Worm (Caenorhabditis elegans) whole organism, L2 larva: Measurements from ENCODE around the gene F32G8.2.

Source experiments
- C34F6.9 ChIP-seq: fragments of 150-350 bp; optimal IDR thresholded peaks from 2 replicates; lab custom pipeline; 2014; ENCODE audit warnings: missing biosample characterization, missing genetic modification characterization
- F13H6.1 ChIP-seq: sonication (generic microtip); optimal IDR thresholded peaks from 2 replicates; lab custom pipeline; 2016; ENCODE audit warnings: missing genetic modification characterization, missing compliant biosample characterization
- R02D3.7 ChIP-seq: fragments of 150-350 bp; optimal IDR thresholded peaks from 2 replicates; lab custom pipeline; 2014; ENCODE audit warnings: missing biosample characterization, missing genetic modification characterization
- Y55F3AM.14 ChIP-seq: fragments of 200-800 bp; sonication (Bioruptor generic); optimal IDR thresholded peaks from 2 replicates; lab custom pipeline; 2018; ENCODE audit warnings: mild to moderate bottlenecking, missing genetic modification characterization, missing compliant biosample characterization
- ZK546.5 ChIP-seq: sonication (generic microtip); optimal IDR thresholded peaks from 2 replicates; lab custom pipeline; 2017; ENCODE audit warnings: missing biosample characterization, missing genetic modification characterization
- alr-1 ChIP-seq: fragments of 150-350 bp; optimal IDR thresholded peaks from 2 replicates; lab custom pipeline; 2014; ENCODE audit warnings: missing biosample characterization, missing genetic modification characterization
- aly-2 ChIP-seq: fragments of 150-350 bp; optimal IDR thresholded peaks from 2 replicates; lab custom pipeline; 2014; ENCODE audit warnings: missing biosample characterization, missing genetic modification characterization
- ama-1 ChIP-seq: fragments of 150-350 bp; optimal IDR thresholded peaks from 2 replicates; lab custom pipeline; 2018; ENCODE audit warnings: inconsistent platforms
- blmp-1 ChIP-seq: sonication (generic microtip); optimal IDR thresholded peaks from 2 replicates; lab custom pipeline; 2017; ENCODE audit warnings: missing genetic modification characterization, mild to moderate bottlenecking, missing compliant biosample characterization, antibody characterized with exemption, moderate library complexity; ENCODE audit not compliant: insufficient read depth
- ceh-16 ChIP-seq: fragments of 150-350 bp; optimal IDR thresholded peaks from 2 replicates; lab custom pipeline; 2014; ENCODE audit warnings: missing biosample characterization, missing genetic modification characterization
- crh-2 ChIP-seq: sonication (generic microtip); optimal IDR thresholded peaks from 2 replicates; lab custom pipeline; 2017; ENCODE audit warnings: missing biosample characterization, missing genetic modification characterization
- dmd-4 ChIP-seq: sonication (generic microtip); optimal IDR thresholded peaks from 2 replicates; lab custom pipeline; 2017; ENCODE audit warnings: missing biosample characterization, missing genetic modification characterization
- egl-27 ChIP-seq: sonication (generic microtip); optimal IDR thresholded peaks from 3 replicates; lab custom pipeline; 2017; ENCODE audit warnings: missing biosample characterization, missing genetic modification reagents, missing genetic modification characterization
- elt-1 ChIP-seq: fragments of 150-350 bp; optimal IDR thresholded peaks from 2 replicates; lab custom pipeline; 2014; ENCODE audit warnings: missing biosample characterization, missing genetic modification characterization
- elt-3 ChIP-seq: sonication (generic microtip); optimal IDR thresholded peaks from 2 replicates; lab custom pipeline; 2017; ENCODE audit warnings: missing biosample characterization, missing genetic modification characterization
- fos-1 ChIP-seq: fragments of 150-350 bp; optimal IDR thresholded peaks from 2 replicates; lab custom pipeline; 2014; ENCODE audit warnings: missing biosample characterization, missing genetic modification characterization
- gmeb-1 ChIP-seq: fragments of 150-350 bp; optimal IDR thresholded peaks from 2 replicates; lab custom pipeline; 2014; ENCODE audit warnings: missing biosample characterization, missing genetic modification characterization
- lin-11 ChIP-seq: fragments of 150-350 bp; sonication (generic microtip); optimal IDR thresholded peaks from 2 replicates; lab custom pipeline; 2014; ENCODE audit warnings: missing biosample characterization, missing genetic modification characterization, inconsistent platforms, mixed read lengths
- lin-13 ChIP-seq: fragments of 150-350 bp; optimal IDR thresholded peaks from 2 replicates; lab custom pipeline; 2014; ENCODE audit warnings: missing biosample characterization, missing genetic modification reagents, missing genetic modification characterization
- lin-39 ChIP-seq: fragments of 150-350 bp; optimal IDR thresholded peaks from 2 replicates; lab custom pipeline; 2014; ENCODE audit warnings: missing biosample characterization, missing genetic modification reagents, missing genetic modification characterization
- lsy-2 ChIP-seq, 2 experiments: fragments of 150-350 bp in 1 of 2; sonication (generic microtip) in 1 of 2; optimal IDR thresholded peaks; 2 replicates each; lab custom pipeline; 2014 to 2017; ENCODE audit warnings: missing biosample characterization in 2 of 2, missing genetic modification characterization in 2 of 2
- mab-5 ChIP-seq: fragments of 150-350 bp; optimal IDR thresholded peaks from 2 replicates; lab custom pipeline; 2014; ENCODE audit warnings: missing biosample characterization, missing genetic modification characterization
- mbf-1 ChIP-seq: sonication (generic microtip); optimal IDR thresholded peaks from 2 replicates; lab custom pipeline; 2017; ENCODE audit warnings: missing biosample characterization, missing genetic modification characterization
- mdl-1 ChIP-seq, 2 experiments: fragments of 150-350 bp in 1 of 2; sonication (generic microtip) in 1 of 2; optimal IDR thresholded peaks; 2 replicates each; lab custom pipeline; 2017; ENCODE audit warnings: missing biosample characterization in 2 of 2, missing genetic modification characterization in 2 of 2
- nhr-10 ChIP-seq: sonication (generic microtip); optimal IDR thresholded peaks from 2 replicates; lab custom pipeline; 2017; ENCODE audit warnings: missing biosample characterization, missing genetic modification characterization
- nhr-11 ChIP-seq: fragments of 150-350 bp; optimal IDR thresholded peaks from 2 replicates; lab custom pipeline; 2014; ENCODE audit warnings: missing biosample characterization, missing genetic modification characterization
- nhr-12 ChIP-seq: fragments of 150-350 bp; optimal IDR thresholded peaks from 2 replicates; lab custom pipeline; 2014; ENCODE audit warnings: missing biosample characterization, missing genetic modification characterization
- nhr-129 ChIP-seq: fragments of 150-350 bp; optimal IDR thresholded peaks from 2 replicates; lab custom pipeline; 2014; ENCODE audit warnings: missing biosample characterization, missing genetic modification characterization
- nhr-21 ChIP-seq: fragments of 150-350 bp; optimal IDR thresholded peaks from 2 replicates; lab custom pipeline; 2014; ENCODE audit warnings: missing biosample characterization, missing genetic modification characterization
- nhr-23 ChIP-seq: fragments of 150-350 bp; optimal IDR thresholded peaks from 2 replicates; lab custom pipeline; 2014; ENCODE audit warnings: missing biosample characterization, missing genetic modification reagents, missing genetic modification characterization
- nhr-237 ChIP-seq: fragments of 150-350 bp; optimal IDR thresholded peaks from 2 replicates; lab custom pipeline; 2014; ENCODE audit warnings: missing biosample characterization, missing genetic modification characterization
- nhr-25 ChIP-seq: fragments of 150-350 bp; sonication (generic microtip); optimal IDR thresholded peaks from 3 replicates; lab custom pipeline; 2014; ENCODE audit warnings: missing biosample characterization, missing genetic modification characterization
- nhr-6 ChIP-seq: fragments of 150-350 bp; optimal IDR thresholded peaks from 2 replicates; lab custom pipeline; 2014; ENCODE audit warnings: missing biosample characterization, missing genetic modification characterization
- nhr-77 ChIP-seq: fragments of 150-350 bp; optimal IDR thresholded peaks from 2 replicates; lab custom pipeline; 2014; ENCODE audit warnings: missing biosample characterization, missing genetic modification characterization
- peb-1 ChIP-seq: fragments of 150-350 bp; optimal IDR thresholded peaks from 2 replicates; lab custom pipeline; 2014; ENCODE audit warnings: missing biosample characterization, missing genetic modification characterization
- sem-4 ChIP-seq: fragments of 150-350 bp; optimal IDR thresholded peaks from 2 replicates; lab custom pipeline; 2014; ENCODE audit warnings: missing biosample characterization, missing genetic modification reagents, missing genetic modification characterization
- skn-1 ChIP-seq: sonication (generic microtip); optimal IDR thresholded peaks from 2 replicates; lab custom pipeline; 2017; ENCODE audit warnings: missing biosample characterization, missing genetic modification characterization
- sma-3 ChIP-seq: sonication (generic microtip); optimal IDR thresholded peaks from 2 replicates; lab custom pipeline; 2016; ENCODE audit warnings: missing genetic modification reagents, missing genetic modification characterization, missing compliant biosample characterization
- sma-9 ChIP-seq, 2 experiments: fragments of 150-350 bp in 1 of 2; sonication (generic microtip) in 1 of 2; optimal IDR thresholded peaks; 2 replicates each; lab custom pipeline; 2014 to 2016; ENCODE audit warnings: missing genetic modification characterization in 2 of 2, mild to moderate bottlenecking in 1 of 2, missing biosample characterization in 1 of 2, missing compliant biosample characterization in 1 of 2, missing genetic modification reagents in 1 of 2, moderate library complexity in 1 of 2
- snpc-4 ChIP-seq: fragments of 150-350 bp; optimal IDR thresholded peaks from 2 replicates; lab custom pipeline; 2014; ENCODE audit warnings: missing biosample characterization, missing genetic modification characterization
- unc-39 ChIP-seq: fragments of 150-350 bp; optimal IDR thresholded peaks from 2 replicates; lab custom pipeline; 2014; ENCODE audit warnings: missing biosample characterization, missing genetic modification characterization
- unc-55 ChIP-seq: fragments of 150-350 bp; sonication (generic microtip); optimal IDR thresholded peaks from 3 replicates; lab custom pipeline; 2014; ENCODE audit warnings: missing biosample characterization, missing genetic modification reagents, missing genetic modification characterization
- unc-62 ChIP-seq: fragments of 150-350 bp; optimal IDR thresholded peaks from 2 replicates; lab custom pipeline; 2014; ENCODE audit warnings: missing biosample characterization, missing genetic modification reagents, missing genetic modification characterization
- zag-1 ChIP-seq: fragments of 150-350 bp; optimal IDR thresholded peaks from 2 replicates; lab custom pipeline; 2014; ENCODE audit warnings: missing biosample characterization, missing genetic modification characterization
- ztf-1 ChIP-seq: fragments of 200-800 bp; sonication (Bioruptor generic); conservative IDR thresholded peaks from 2 replicates; pipeline ENCODE4 v1.3.6; 2022; ENCODE audit warnings: missing genetic modification characterization, missing compliant biosample characterization
- ztf-11 ChIP-seq: sonication (generic microtip); optimal IDR thresholded peaks from 2 replicates; lab custom pipeline; 2017; ENCODE audit warnings: missing biosample characterization, missing genetic modification characterization
- ztf-4 ChIP-seq: fragments of 150-350 bp; optimal IDR thresholded peaks from 2 replicates; lab custom pipeline; 2014; ENCODE audit warnings: missing biosample characterization, missing genetic modification characterization

Gene F32G8.2

ce11 chrV:10528500-10528899 lies 21.3 kb upstream of the F32G8.2 start, which contains the start of gene F25D1.3:
TSS of gene F25D1.3 (plus strand) at chrV:10528724.
- TF ChIP-seq blmp-1, result peak; percentile 30
- TF ChIP-seq lsy-2 (tag; optimal IDR thresholded peaks at IDR 0.05; lab: Kevin White, UChicago), result no peak
- TF ChIP-seq, all 48 proteins: peak for 1

- TF ChIP-seq fos-1 (tag; lab: Kevin White, UChicago), result peak; percentile 22
- no peak for TF ChIP-seq lin-13
Measured at ce11 chrV:10529600-10529999, 20.2 kb upstream of the F32G8.2 start.

- no peak for TF ChIP-seq alr-1 (tag; lab: Kevin White, UChicago)
- TF ChIP-seq sma-9 (GFP tag; optimal IDR thresholded peaks at IDR 0.05; lab: Kevin White, UChicago), result no peak
- TF ChIP-seq sma-9 (tag; optimal IDR thresholded peaks at IDR 0.05; lab: Kevin White, UChicago), result no peak
- TF ChIP-seq dmd-4 (tag; lab: Kevin White, UChicago), result no peak
- TF ChIP-seq mdl-1 (tag; optimal IDR thresholded peaks at IDR 0.05; lab: Kevin White, UChicago), result no peak
Measured at ce11 chrV:10532725-10533124, 17.1 kb upstream of the F32G8.2 start, which contains the start of gene txt-10. TSS of gene txt-10 (minus strand) at chrV:10532825.

- TF ChIP-seq elt-1 (tag; lab: Kevin White, UChicago) (no peak), nhr-12 (tag; lab: Kevin White, UChicago) (no peak), Y55F3AM.14 (GFP tag; lab: Kevin White, UChicago) (no peak), ZK546.5 (no peak), ceh-16 (no peak), mbf-1 (tag; lab: Kevin White, UChicago) (no peak), nhr-25 (peak; percentile 6), dmd-4 (tag; lab: Kevin White, UChicago) (no peak), unc-55 (GFP tag; lab: Kevin White, UChicago) (peak; percentile 6), sem-4 (tag; lab: Kevin White, UChicago) (no peak), nhr-11 (tag; lab: Kevin White, UChicago) (no peak), C34F6.9 (peak; percentile 41), lin-39 (tag; lab: Kevin White, UChicago) (no peak), sma-3 (GFP tag; lab: Kevin White, UChicago) (no peak), nhr-237 (tag; lab: Kevin White, UChicago) (no peak), mdl-1 (tag; optimal IDR thresholded peaks at IDR 0.05; lab: Kevin White, UChicago) (peak in 1 of 2 experiments; percentile 12), zag-1 (tag; lab: Kevin White, UChicago) (no peak), elt-3 (tag; lab: Kevin White, UChicago) (no peak), R02D3.7 (tag; lab: Kevin White, UChicago) (no peak), nhr-129 (peak; percentile 41), fos-1 (tag; lab: Kevin White, UChicago) (peak; percentile 53), nhr-6 (tag; lab: Kevin White, UChicago) (no peak), unc-39 (tag; lab: Kevin White, UChicago) (no peak), aly-2 (tag; lab: Kevin White, UChicago) (no peak), sma-9 (GFP tag; optimal IDR thresholded peaks at IDR 0.05; lab: Kevin White, UChicago) (no peak), sma-9 (tag; optimal IDR thresholded peaks at IDR 0.05; lab: Kevin White, UChicago) (no peak), nhr-77 (tag; lab: Kevin White, UChicago) (no peak), lin-11 (tag; lab: Kevin White, UChicago) (no peak), ztf-1 (GFP tag; lab: Robert Waterston, UW) (no peak), F13H6.1 (tag; lab: Kevin White, UChicago) (peak; percentile 28), mab-5 (tag; lab: Kevin White, UChicago) (no peak), skn-1 (tag; lab: Kevin White, UChicago) (peak; percentile 27), alr-1 (tag; lab: Kevin White, UChicago) (no peak), lsy-2 (tag; optimal IDR thresholded peaks at IDR 0.05; lab: Kevin White, UChicago) (peak in 1 of 2 experiments; percentile 10), lin-13 (peak; percentile 28), unc-62 (GFP tag; lab: Kevin White, UChicago) (no peak), egl-27 (tag; lab: Kevin White, UChicago) (no peak), ztf-4 (peak; percentile 30), blmp-1 (no peak), ztf-11 (tag; lab: Kevin White, UChicago) (no peak), gmeb-1 (tag; lab: Kevin White, UChicago) (no peak), peb-1 (no peak), snpc-4 (tag; lab: Kevin White, UChicago) (no peak), nhr-10 (tag; lab: Kevin White, UChicago) (no peak), nhr-21 (no peak), nhr-23 (no peak), crh-2 (tag; lab: Kevin White, UChicago) (peak; percentile 33), ama-1 (lab: Kevin White, UChicago) (peak; percentile 62)
Measured at ce11 chrV:10535325-10535724, 14.5 kb upstream of the F32G8.2 start.
